Fruit fly (Drosophila melanogaster) whole organism, embryonic: ENCODE results near the gene net.

ENCODE experiments used
- CG1024 ChIP-seq: fragments of 200-800 bp; sonication (Bioruptor generic); IDR thresholded peaks from 2 replicates; pipeline ENCODE4 v1.3.6; 2022; ENCODE audit warnings: missing biosample characterization, missing genetic modification characterization
- CG1603 ChIP-seq: fragments of 200-800 bp; sonication (Bioruptor generic); optimal IDR thresholded peaks from 2 replicates; lab custom pipeline; 2019; ENCODE audit warnings: missing biosample characterization, mild to moderate bottlenecking, missing genetic modification characterization, moderate library complexity
- CG2199 ChIP-seq: fragments of 200-800 bp; sonication (Bioruptor generic); IDR thresholded peaks from 3 replicates; pipeline ENCODE4 v1.3.6; 2022; ENCODE audit warnings: missing biosample characterization, missing genetic modification characterization
- CG32767 ChIP-seq: fragments of 200-800 bp; sonication (Bioruptor generic); IDR thresholded peaks from 2 replicates; pipeline ENCODE4 v1.3.6; 2022; ENCODE audit warnings: missing biosample characterization, missing genetic modification characterization
- CG8281 ChIP-seq: fragments of 200-800 bp; sonication (Bioruptor generic); optimal IDR thresholded peaks from 2 replicates; lab custom pipeline; 2018; ENCODE audit warnings: missing biosample characterization, mild to moderate bottlenecking, missing genetic modification characterization, moderate library complexity
- Eip74EF ChIP-seq, 2 experiments: fragments of 200-800 bp in 1 of 2; fragments of >200 bp in 1 of 2; sonication (Bioruptor generic) in 1 of 2; optimal IDR thresholded peaks; 2 replicates each; lab custom pipeline; 2017 to 2019; ENCODE audit warnings: missing biosample characterization in 2 of 2, missing genetic modification characterization in 2 of 2, mild to moderate bottlenecking in 1 of 2, moderate library complexity in 1 of 2
- amos ChIP-seq: fragments of 200-800 bp; sonication (Bioruptor generic); IDR thresholded peaks from 2 replicates; pipeline ENCODE4 v1.3.6; 2022; ENCODE audit warnings: missing biosample characterization, missing genetic modification characterization; ENCODE audit not compliant: partially characterized antibody
- ara ChIP-seq: fragments of 200-800 bp; sonication (Bioruptor generic); IDR thresholded peaks from 2 replicates; pipeline ENCODE4 v1.3.6; 2022; ENCODE audit warnings: missing biosample characterization, missing genetic modification characterization
- bigmax ChIP-seq: fragments of 200-800 bp; sonication (Bioruptor generic); optimal IDR thresholded peaks from 2 replicates; lab custom pipeline; 2018; ENCODE audit warnings: missing biosample characterization, mild to moderate bottlenecking, missing genetic modification characterization
- cg ChIP-seq: fragments of 200-800 bp; sonication (Bioruptor generic); optimal IDR thresholded peaks from 3 replicates; lab custom pipeline; 2019; ENCODE audit warnings: missing biosample characterization, mild to moderate bottlenecking, missing genetic modification characterization, moderate library complexity
- gcm ChIP-seq: fragments of 200-800 bp; sonication (Bioruptor generic); optimal IDR thresholded peaks from 2 replicates; lab custom pipeline; 2019; ENCODE audit warnings: missing biosample characterization, mild to moderate bottlenecking, missing genetic modification characterization, moderate library complexity
- insv ChIP-seq, 2 experiments: fragments of 200-800 bp; sonication (Bioruptor generic); optimal IDR thresholded peaks; 3 replicates each; lab custom pipeline; 2016 to 2018; ENCODE audit warnings: missing biosample characterization in 2 of 2, missing genetic modification characterization in 2 of 2
- nerfin-2 ChIP-seq: fragments of 200-800 bp; sonication (Bioruptor generic); IDR thresholded peaks from 2 replicates; pipeline ENCODE4 v1.3.6; 2022; ENCODE audit warnings: missing biosample characterization, missing genetic modification characterization; ENCODE audit not compliant: partially characterized antibody
- pan ChIP-seq, 4 experiments: fragments of >200 bp in 3 of 4; fragments of 200-800 bp in 1 of 4; sonication (Bioruptor generic) in 1 of 4; optimal IDR thresholded peaks in 3 of 4; IDR thresholded peaks in 1 of 4; 2 replicates each; pipeline versions ENCODE4 v1.3.6 to Lab custom; 2017 to 2022; ENCODE audit warnings: missing biosample characterization in 2 of 4, missing genetic modification characterization in 2 of 4, mixed read lengths in 1 of 4
- pho ChIP-seq: fragments of 200-800 bp; sonication (Bioruptor generic); optimal IDR thresholded peaks from 2 replicates; lab custom pipeline; 2016; ENCODE audit warnings: missing biosample characterization, missing genetic modification characterization
- twi ChIP-seq: fragments of 200-800 bp; optimal IDR thresholded peaks from 2 replicates; lab custom pipeline; 2019; ENCODE audit warnings: missing biosample characterization, mild to moderate bottlenecking, missing genetic modification characterization, moderate library complexity

The net gene

DNA sequence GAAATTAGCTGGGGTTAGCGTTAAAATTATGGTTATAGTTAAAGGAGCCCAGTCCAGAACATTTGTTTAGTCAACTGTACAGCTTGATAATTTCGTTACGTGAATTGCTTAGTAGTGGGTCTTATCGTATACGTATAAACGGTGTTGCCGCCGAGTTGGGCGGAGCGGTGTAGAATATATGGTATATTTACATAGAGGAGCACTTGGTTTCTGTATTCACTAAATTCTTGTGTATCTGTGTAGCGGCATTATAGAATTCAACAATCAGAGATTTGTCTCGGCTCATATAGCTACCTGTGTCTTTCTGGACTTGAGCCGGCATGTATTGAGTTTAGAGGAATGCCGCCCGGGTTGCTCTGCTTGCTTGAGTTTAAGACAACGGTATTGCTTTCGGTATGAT is 51.7 kb downstream of the net start (continued):
- TF ChIP-seq amos (peak; percentile 43; the same call in 1 of the 2 replicates), pan (optimal IDR thresholded peaks at IDR 0.05; lab: Kevin White, UChicago) (no peak), pan (GFP tag; optimal IDR thresholded peaks at IDR 0.05 in 1 of 2, IDR thresholded peaks at IDR 0.05 in 1 of 2) (no peak), CG32767 (peak; percentile 45), CG1024 (GFP tag; lab: Robert Waterston, UW) (no peak), nerfin-2 (GFP tag; lab: Robert Waterston, UW) (no peak), CG8281 (no peak), insv (GFP tag; optimal IDR thresholded peaks at IDR 0.05; lab: Kevin White, UChicago) (peak in 1 of 2 experiments; percentile 30), CG1603 (peak; percentile 8)

DNA sequence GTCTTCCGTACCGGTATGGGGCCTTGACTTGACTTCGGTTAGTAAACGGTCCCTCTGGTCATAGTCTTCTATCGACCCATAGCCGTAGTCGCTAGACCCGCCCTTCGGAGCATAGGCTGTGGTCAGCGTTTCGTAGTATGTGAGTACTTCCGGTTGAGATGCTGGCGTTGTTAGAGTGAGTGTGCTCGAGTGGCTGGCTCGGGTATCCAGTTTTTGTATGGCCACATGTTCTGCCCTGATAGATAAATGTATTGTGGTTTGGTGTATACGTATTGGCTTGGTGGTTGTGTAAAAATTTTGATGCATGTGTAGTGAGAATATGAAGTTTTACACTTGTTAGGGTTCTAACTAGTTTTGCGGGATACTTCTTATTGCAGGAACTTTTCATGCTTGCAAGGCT is 53.1 kb downstream of the net start:
- TF ChIP-seq ara (GFP tag; lab: Robert Waterston, UW): 0 out of 2 replicates have a peak, but pooled peaks have one; percentile 23
- peak; percentile 42 for TF ChIP-seq twi (tag; lab: Kevin White, UChicago)
- no peak for TF ChIP-seq pho (GFP tag; lab: Kevin White, UChicago)
- TF ChIP-seq CG2199: peak; percentile 76; the same call in 2 of the 3 replicates
- peak; percentile 55 for TF ChIP-seq cg (GFP tag; lab: Kevin White, UChicago)
- TF ChIP-seq Eip74EF (GFP tag; optimal IDR thresholded peaks at IDR 0.05; lab: Kevin White, UChicago): peak in 1 of 2 experiments; percentile 11
- no peak for TF ChIP-seq bigmax (GFP tag; lab: Kevin White, UChicago)
- peak; percentile 6 for TF ChIP-seq gcm (GFP tag; lab: Kevin White, UChicago)
